Worm (Caenorhabditis elegans) whole organism, L3 larva: Measurements from ENCODE around the gene C44C1.6.

Source experiments
- R02D3.7 ChIP-seq: fragments of 150-350 bp; optimal IDR thresholded peaks from 2 replicates; lab custom pipeline; 2014; ENCODE audit warnings: missing biosample characterization, missing genetic modification characterization
- ZK546.5 ChIP-seq: sonication (generic microtip); optimal IDR thresholded peaks from 2 replicates; lab custom pipeline; 2017; ENCODE audit warnings: missing biosample characterization, missing genetic modification characterization
- aly-2 ChIP-seq: fragments of 150-350 bp; optimal IDR thresholded peaks from 2 replicates; lab custom pipeline; 2014; ENCODE audit warnings: missing biosample characterization, missing genetic modification characterization
- ama-1 ChIP-seq: fragments of 150-350 bp; optimal IDR thresholded peaks from 2 replicates; lab custom pipeline; 2018
- ceh-16 ChIP-seq: sonication (generic microtip); optimal IDR thresholded peaks from 2 replicates; lab custom pipeline; 2017; ENCODE audit warnings: missing biosample characterization, missing genetic modification characterization
- ceh-28 ChIP-seq: fragments of 150-350 bp; optimal IDR thresholded peaks from 2 replicates; lab custom pipeline; 2014; ENCODE audit warnings: missing biosample characterization, missing genetic modification reagents, missing genetic modification characterization
- ceh-82 ChIP-seq: fragments of 150-350 bp; optimal IDR thresholded peaks from 2 replicates; lab custom pipeline; 2014; ENCODE audit warnings: missing biosample characterization, missing genetic modification characterization
- ceh-9 ChIP-seq: sonication (generic microtip); optimal IDR thresholded peaks from 2 replicates; lab custom pipeline; 2018; ENCODE audit warnings: missing biosample characterization, missing genetic modification characterization
- daf-12 ChIP-seq: fragments of 150-350 bp; optimal IDR thresholded peaks from 2 replicates; lab custom pipeline; 2014; ENCODE audit warnings: missing biosample characterization, missing genetic modification reagents, missing genetic modification characterization
- egl-27 ChIP-seq: sonication (generic microtip); optimal IDR thresholded peaks from 4 replicates; lab custom pipeline; 2017; ENCODE audit warnings: missing biosample characterization, missing genetic modification reagents, missing genetic modification characterization
- egl-5 ChIP-seq: fragments of 150-350 bp; optimal IDR thresholded peaks from 2 replicates; lab custom pipeline; 2017; ENCODE audit warnings: missing biosample characterization, missing genetic modification reagents, missing genetic modification characterization, inconsistent platforms
- elt-1 ChIP-seq: fragments of 150-350 bp; optimal IDR thresholded peaks from 2 replicates; lab custom pipeline; 2014; ENCODE audit warnings: missing biosample characterization, missing genetic modification characterization
- elt-2 ChIP-seq: sonication (generic microtip); optimal IDR thresholded peaks from 2 replicates; lab custom pipeline; 2016; ENCODE audit warnings: missing genetic modification reagents, mild to moderate bottlenecking, missing genetic modification characterization, missing compliant biosample characterization
- elt-3 ChIP-seq, 3 experiments: fragments of 150-350 bp in 1 of 3; sonication (generic microtip) in 2 of 3; optimal IDR thresholded peaks; 2 replicates in 2 of 3; 4 replicates in 1 of 3; lab custom pipeline; 2014 to 2017; ENCODE audit warnings: missing biosample characterization in 3 of 3, missing genetic modification characterization in 3 of 3
- eor-1 ChIP-seq, 2 experiments: fragments of 150-350 bp; optimal IDR thresholded peaks; 2 replicates each; lab custom pipeline; 2014 to 2018; ENCODE audit warnings: missing biosample characterization in 2 of 2, missing genetic modification characterization in 2 of 2
- fkh-10 ChIP-seq: sonication (generic microtip); optimal IDR thresholded peaks from 2 replicates; lab custom pipeline; 2017; ENCODE audit warnings: missing biosample characterization, missing genetic modification reagents, missing genetic modification characterization
- fkh-2 ChIP-seq: fragments of 150-350 bp; optimal IDR thresholded peaks from 2 replicates; lab custom pipeline; 2014; ENCODE audit warnings: missing biosample characterization, missing genetic modification reagents, missing genetic modification characterization
- fos-1 ChIP-seq: fragments of 150-350 bp; optimal IDR thresholded peaks from 2 replicates; lab custom pipeline; 2014; ENCODE audit warnings: missing biosample characterization, missing genetic modification characterization
- hmg-11 ChIP-seq: sonication (generic microtip); optimal IDR thresholded peaks from 2 replicates; lab custom pipeline; 2016; ENCODE audit warnings: missing genetic modification characterization, missing compliant biosample characterization
- jun-1 ChIP-seq: fragments of 150-350 bp; optimal IDR thresholded peaks from 2 replicates; lab custom pipeline; 2014; ENCODE audit warnings: missing biosample characterization, missing genetic modification reagents, missing genetic modification characterization
- lin-15B ChIP-seq: fragments of 150-350 bp; optimal IDR thresholded peaks from 2 replicates; lab custom pipeline; 2014; ENCODE audit warnings: missing biosample characterization, missing genetic modification characterization
- lin-39 ChIP-seq: fragments of 150-350 bp; optimal IDR thresholded peaks from 2 replicates; lab custom pipeline; 2018; ENCODE audit warnings: missing biosample characterization, missing genetic modification reagents, missing genetic modification characterization
- lsy-12 ChIP-seq: sonication (generic microtip); optimal IDR thresholded peaks from 2 replicates; lab custom pipeline; 2016; ENCODE audit warnings: mild to moderate bottlenecking, missing genetic modification characterization, missing compliant biosample characterization
- mdl-1 ChIP-seq: fragments of 150-350 bp; optimal IDR thresholded peaks from 2 replicates; lab custom pipeline; 2014; ENCODE audit warnings: missing biosample characterization, missing genetic modification characterization
- mml-1 ChIP-seq: fragments of 150-350 bp; sonication (generic microtip); optimal IDR thresholded peaks from 3 replicates; lab custom pipeline; 2014; ENCODE audit warnings: missing biosample characterization, missing genetic modification characterization
- nfya-1 ChIP-seq: sonication (generic microtip); optimal IDR thresholded peaks from 2 replicates; lab custom pipeline; 2017; ENCODE audit warnings: missing genetic modification characterization, mild to moderate bottlenecking, missing compliant biosample characterization, antibody characterized with exemption, moderate library complexity; ENCODE audit not compliant: insufficient read depth
- nhr-11 ChIP-seq: fragments of 150-350 bp; optimal IDR thresholded peaks from 2 replicates; lab custom pipeline; 2014; ENCODE audit warnings: missing biosample characterization, missing genetic modification characterization
- nhr-12 ChIP-seq: fragments of 150-350 bp; optimal IDR thresholded peaks from 2 replicates; lab custom pipeline; 2014; ENCODE audit warnings: missing biosample characterization, missing genetic modification characterization
- nhr-23 ChIP-seq: fragments of 150-350 bp; optimal IDR thresholded peaks from 2 replicates; lab custom pipeline; 2014; ENCODE audit warnings: missing biosample characterization, missing genetic modification reagents, missing genetic modification characterization
- nhr-237 ChIP-seq: fragments of 150-350 bp; optimal IDR thresholded peaks from 2 replicates; lab custom pipeline; 2014; ENCODE audit warnings: missing biosample characterization, missing genetic modification characterization
- nhr-25 ChIP-seq: sonication (generic microtip); optimal IDR thresholded peaks from 2 replicates; lab custom pipeline; 2017; ENCODE audit warnings: missing biosample characterization, missing genetic modification characterization
- nhr-28 ChIP-seq: fragments of 150-350 bp; optimal IDR thresholded peaks from 2 replicates; lab custom pipeline; 2014; ENCODE audit warnings: missing biosample characterization, missing genetic modification characterization
- nhr-43 ChIP-seq: sonication (generic microtip); optimal IDR thresholded peaks from 2 replicates; lab custom pipeline; 2016; ENCODE audit warnings: mild to moderate bottlenecking, missing genetic modification characterization, missing compliant biosample characterization; ENCODE audit not compliant: poor library complexity, severe bottlenecking
- nhr-67 ChIP-seq: fragments of 150-350 bp; optimal IDR thresholded peaks from 2 replicates; lab custom pipeline; 2014; ENCODE audit warnings: missing biosample characterization, missing genetic modification characterization
- nhr-76 ChIP-seq: fragments of 150-350 bp; sonication (generic microtip); optimal IDR thresholded peaks from 5 replicates; lab custom pipeline; 2014; ENCODE audit warnings: missing biosample characterization, missing genetic modification characterization
- nhr-77 ChIP-seq: fragments of 150-350 bp; optimal IDR thresholded peaks from 2 replicates; lab custom pipeline; 2014; ENCODE audit warnings: missing biosample characterization, missing genetic modification characterization
- pha-4 ChIP-seq: fragments of 150-350 bp; optimal IDR thresholded peaks from 2 replicates; lab custom pipeline; 2014; ENCODE audit warnings: missing biosample characterization, missing genetic modification reagents, missing genetic modification characterization
- pqm-1 ChIP-seq: fragments of 150-350 bp; optimal IDR thresholded peaks from 2 replicates; lab custom pipeline; 2017; ENCODE audit warnings: missing biosample characterization, missing genetic modification characterization, inconsistent platforms
- sea-2 ChIP-seq: fragments of 150-350 bp; sonication (generic microtip); optimal IDR thresholded peaks from 4 replicates; lab custom pipeline; 2014; ENCODE audit warnings: missing biosample characterization, missing genetic modification reagents, missing genetic modification characterization
- skn-1 ChIP-seq: fragments of 150-350 bp; optimal IDR thresholded peaks from 2 replicates; lab custom pipeline; 2014; ENCODE audit warnings: missing biosample characterization, missing genetic modification characterization
- snpc-4 ChIP-seq: fragments of 150-350 bp; optimal IDR thresholded peaks from 2 replicates; lab custom pipeline; 2014; ENCODE audit warnings: missing biosample characterization, missing genetic modification characterization
- tbx-2 ChIP-seq: sonication (generic microtip); optimal IDR thresholded peaks from 2 replicates; lab custom pipeline; 2016; ENCODE audit warnings: mild to moderate bottlenecking, missing genetic modification characterization, missing compliant biosample characterization
- unc-39 ChIP-seq: sonication (generic microtip); optimal IDR thresholded peaks from 4 replicates; lab custom pipeline; 2017; ENCODE audit warnings: missing biosample characterization, missing genetic modification characterization
- unc-62 ChIP-seq: fragments of 150-350 bp; sonication (generic microtip); optimal IDR thresholded peaks from 4 replicates; lab custom pipeline; 2014; ENCODE audit warnings: missing biosample characterization, missing genetic modification reagents, missing genetic modification characterization
- zag-1 ChIP-seq: fragments of 150-350 bp; optimal IDR thresholded peaks from 2 replicates; lab custom pipeline; 2014; ENCODE audit warnings: missing biosample characterization, missing genetic modification characterization
- ztf-11 ChIP-seq: fragments of 150-350 bp; optimal IDR thresholded peaks from 2 replicates; lab custom pipeline; 2014; ENCODE audit warnings: missing biosample characterization, missing genetic modification characterization
- ztf-4 ChIP-seq: fragments of 150-350 bp; optimal IDR thresholded peaks from 2 replicates; lab custom pipeline; 2014; ENCODE audit warnings: missing biosample characterization, missing genetic modification characterization

The C44C1.6 gene

DNA sequence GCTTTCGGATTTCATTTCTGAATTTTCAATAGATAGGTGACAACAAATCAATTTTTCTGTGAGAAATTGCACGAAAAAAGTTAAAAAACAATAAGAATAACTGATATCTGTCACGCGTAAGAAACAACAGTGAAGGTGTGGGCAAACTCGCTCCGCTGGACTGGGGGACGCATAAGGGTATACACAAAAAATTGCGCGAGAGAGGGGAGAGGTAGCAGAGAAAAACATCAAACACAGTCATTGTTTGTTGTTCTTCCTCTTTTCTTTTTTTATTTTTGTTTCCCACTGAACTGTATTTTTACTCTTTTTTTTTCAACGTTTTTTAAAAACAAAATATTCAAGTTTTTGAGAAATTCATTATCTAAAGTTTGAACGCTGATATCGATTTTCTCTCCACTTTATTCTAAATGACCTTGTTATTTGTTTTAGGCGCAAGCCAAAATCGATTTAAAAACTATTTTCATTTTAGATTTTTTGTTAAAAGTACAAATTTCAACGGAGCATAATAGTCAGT lies 45.5 kb downstream of the C44C1.6 start, which contains the start of the genes pifk-1 and tbc-11:
Gene pifk-1, minus strand, starts transcription at position 17 of the 514 bp plus-strand sequence.
Gene tbc-11, plus strand, starts transcription at position 464 of the 514 bp plus-strand sequence.
- TF ChIP-seq lsy-12 (tag; lab: Kevin White, UChicago): no peak
- TF ChIP-seq daf-12 (tag; lab: Kevin White, UChicago): no peak
- TF ChIP-seq nhr-12 (tag; lab: Kevin White, UChicago): no peak
- no peak for TF ChIP-seq nhr-77 (tag; lab: Kevin White, UChicago)
- peak; percentile 66 for TF ChIP-seq lin-15B (tag; lab: Kevin White, UChicago)
- no peak for TF ChIP-seq nhr-67 (tag; lab: Kevin White, UChicago)
- no peak for TF ChIP-seq elt-1 (tag; lab: Kevin White, UChicago)
- TF ChIP-seq aly-2 (tag; lab: Kevin White, UChicago): no peak
- no peak for TF ChIP-seq ztf-4
- no peak for TF ChIP-seq nhr-76
- no peak for TF ChIP-seq zag-1
- TF ChIP-seq ceh-28: no peak
- no peak for TF ChIP-seq ZK546.5
- TF ChIP-seq mml-1: no peak
- TF ChIP-seq ceh-82 (tag; lab: Kevin White, UChicago): no peak
- TF ChIP-seq fos-1 (tag; lab: Kevin White, UChicago): no peak
- TF ChIP-seq jun-1 (tag; lab: Kevin White, UChicago): peak; percentile 0
- no peak for TF ChIP-seq unc-39 (tag; lab: Kevin White, UChicago)
- no peak for TF ChIP-seq tbx-2 (tag; lab: Kevin White, UChicago)
- peak; percentile 41 for TF ChIP-seq lin-39 (tag; lab: Kevin White, UChicago)
- TF ChIP-seq eor-1 (tag; optimal IDR thresholded peaks at IDR 0.05; lab: Kevin White, UChicago): no peak
- peak; percentile 50 for TF ChIP-seq elt-2 (tag; lab: Kevin White, UChicago)
- peak; percentile 21 for TF ChIP-seq ama-1 (lab: Kevin White, UChicago)
- no peak for TF ChIP-seq egl-27
- no peak for TF ChIP-seq fkh-10 (GFP tag; lab: Kevin White, UChicago)
- TF ChIP-seq ceh-16 (tag; lab: Kevin White, UChicago): no peak
- TF ChIP-seq nhr-237: no peak
- TF ChIP-seq egl-5 (tag; lab: Kevin White, UChicago): no peak
- no peak for TF ChIP-seq ceh-9 (tag; lab: Kevin White, UChicago)
- peak; percentile 74 for TF ChIP-seq pqm-1
- TF ChIP-seq R02D3.7 (tag; lab: Kevin White, UChicago): no peak
- TF ChIP-seq sea-2 (GFP tag; lab: Kevin White, UChicago): no peak
- no peak for TF ChIP-seq mdl-1 (tag; lab: Kevin White, UChicago)
- TF ChIP-seq hmg-11 (tag; lab: Kevin White, UChicago): peak; percentile 42
- no peak for TF ChIP-seq nhr-28
- TF ChIP-seq unc-62 (GFP tag; lab: Kevin White, UChicago): no peak
- no peak for TF ChIP-seq nhr-11 (tag; lab: Kevin White, UChicago)
- peak; percentile 95 for TF ChIP-seq pha-4 (tag; lab: Kevin White, UChicago)
- no peak for TF ChIP-seq fkh-2 (tag; lab: Kevin White, UChicago)
- TF ChIP-seq nhr-23 (tag; lab: Kevin White, UChicago): peak; percentile 62
- peak; percentile 64 for TF ChIP-seq snpc-4
- no peak for TF ChIP-seq elt-3 (tag; optimal IDR thresholded peaks at IDR 0.05; lab: Kevin White, UChicago)
- peak; percentile 63 for TF ChIP-seq nfya-1
- peak; percentile 66 for TF ChIP-seq skn-1 (tag; lab: Kevin White, UChicago)
- no peak for TF ChIP-seq nhr-43 (tag; lab: Kevin White, UChicago)
- TF ChIP-seq ztf-11 (tag; lab: Kevin White, UChicago): no peak
- peak; percentile 61 for TF ChIP-seq nhr-25 (tag; lab: Kevin White, UChicago)
